Worm (Caenorhabditis elegans) whole organism, mixed stage, embryonic: Measurements from ENCODE around the gene Y41E3.6.
A peak's percentile ranks its signal among the peaks of the same experiment; 100 is the strongest.

Experiments
- M03D4.4 ChIP-seq: sonication (generic microtip); optimal IDR thresholded peaks from 2 replicates; lab custom pipeline; 2017; ENCODE audit warnings: mild to moderate bottlenecking, missing genetic modification characterization, missing compliant biosample characterization
- bed-3 ChIP-seq: fragments of 200-800 bp; sonication (Bioruptor generic); optimal IDR thresholded peaks from 3 replicates; lab custom pipeline; 2018; ENCODE audit warnings: mild to moderate bottlenecking, missing genetic modification characterization, moderate library complexity, missing compliant biosample characterization
- blmp-1 ChIP-seq: fragments of 150-350 bp; optimal IDR thresholded peaks from 2 replicates; lab custom pipeline; 2014; ENCODE audit warnings: missing biosample characterization, missing genetic modification characterization
- ceh-39 ChIP-seq: fragments of 150-350 bp; optimal IDR thresholded peaks from 2 replicates; lab custom pipeline; 2014; ENCODE audit warnings: missing biosample characterization, missing genetic modification characterization
- ceh-43 ChIP-seq: fragments of 200-800 bp; sonication (Bioruptor generic); optimal IDR thresholded peaks from 2 replicates; lab custom pipeline; 2018; ENCODE audit warnings: mild to moderate bottlenecking, missing genetic modification characterization, moderate library complexity, missing compliant biosample characterization
- ceh-83 ChIP-seq: fragments of 200-800 bp; sonication (Bioruptor generic); optimal IDR thresholded peaks from 2 replicates; lab custom pipeline; 2018; ENCODE audit warnings: mild to moderate bottlenecking, missing genetic modification characterization, missing compliant biosample characterization
- ces-1 ChIP-seq: fragments of 150-350 bp; optimal IDR thresholded peaks from 2 replicates; lab custom pipeline; 2014; ENCODE audit warnings: missing biosample characterization, missing genetic modification reagents, missing genetic modification characterization
- cnd-1 ChIP-seq: fragments of 200-800 bp; sonication (Bioruptor generic); optimal IDR thresholded peaks from 2 replicates; lab custom pipeline; 2018; ENCODE audit warnings: mild to moderate bottlenecking, missing genetic modification characterization, missing compliant biosample characterization
- drap-1 ChIP-seq: fragments of 200-800 bp; sonication (Bioruptor generic); optimal IDR thresholded peaks from 3 replicates; lab custom pipeline; 2018; ENCODE audit warnings: mild to moderate bottlenecking, missing genetic modification characterization, missing compliant biosample characterization
- elt-1 ChIP-seq: sonication (generic microtip); optimal IDR thresholded peaks from 2 replicates; lab custom pipeline; 2017; ENCODE audit warnings: missing genetic modification characterization, mild to moderate bottlenecking, missing compliant biosample characterization, antibody characterized with exemption, moderate library complexity, borderline replicate concordance; ENCODE audit not compliant: insufficient read depth
- elt-3 ChIP-seq: fragments of 150-350 bp; optimal IDR thresholded peaks from 2 replicates; lab custom pipeline; 2014; ENCODE audit warnings: missing biosample characterization, missing genetic modification characterization
- flh-1 ChIP-seq: fragments of 200-800 bp; sonication (Bioruptor generic); optimal IDR thresholded peaks from 2 replicates; lab custom pipeline; 2018; ENCODE audit warnings: mild to moderate bottlenecking, missing genetic modification characterization, moderate library complexity, missing compliant biosample characterization
- hlh-1 ChIP-seq: fragments of 150-350 bp; optimal IDR thresholded peaks from 2 replicates; lab custom pipeline; 2014; ENCODE audit warnings: missing biosample characterization, missing genetic modification reagents, missing genetic modification characterization
- lin-13 ChIP-seq: fragments of 150-350 bp; optimal IDR thresholded peaks from 2 replicates; lab custom pipeline; 2014; ENCODE audit warnings: missing biosample characterization, missing genetic modification characterization
- lin-32 ChIP-seq: fragments of 200-800 bp; sonication (Bioruptor generic); optimal IDR thresholded peaks from 2 replicates; lab custom pipeline; 2018; ENCODE audit warnings: mild to moderate bottlenecking, missing genetic modification characterization, missing compliant biosample characterization
- lsy-2 ChIP-seq: fragments of 150-350 bp; optimal IDR thresholded peaks from 2 replicates; lab custom pipeline; 2014; ENCODE audit warnings: missing biosample characterization, missing genetic modification characterization
- mab-5 ChIP-seq: fragments of 150-350 bp; optimal IDR thresholded peaks from 2 replicates; lab custom pipeline; 2014; ENCODE audit warnings: missing biosample characterization, missing genetic modification characterization
- mep-1 ChIP-seq: fragments of 150-350 bp; optimal IDR thresholded peaks from 2 replicates; lab custom pipeline; 2017; ENCODE audit warnings: missing biosample characterization, missing genetic modification reagents, missing genetic modification characterization, inconsistent platforms
- mls-2 ChIP-seq: sonication (generic microtip); optimal IDR thresholded peaks from 2 replicates; lab custom pipeline; 2016; ENCODE audit warnings: mild to moderate bottlenecking, missing genetic modification characterization, moderate library complexity, missing compliant biosample characterization
- nhr-12 ChIP-seq: fragments of 150-350 bp; optimal IDR thresholded peaks from 2 replicates; lab custom pipeline; 2014; ENCODE audit warnings: missing biosample characterization, missing genetic modification characterization
- nhr-2 ChIP-seq: fragments of 150-350 bp; optimal IDR thresholded peaks from 2 replicates; lab custom pipeline; 2014; ENCODE audit warnings: missing biosample characterization, missing genetic modification characterization
- nhr-237 ChIP-seq: fragments of 150-350 bp; optimal IDR thresholded peaks from 2 replicates; lab custom pipeline; 2014; ENCODE audit warnings: missing biosample characterization, missing genetic modification characterization
- nhr-76 ChIP-seq: sonication (generic microtip); optimal IDR thresholded peaks from 2 replicates; lab custom pipeline; 2017; ENCODE audit warnings: missing biosample characterization, missing genetic modification characterization
- pha-4 ChIP-seq: fragments of 150-350 bp; optimal IDR thresholded peaks from 2 replicates; lab custom pipeline; 2018; ENCODE audit warnings: missing biosample characterization, missing genetic modification reagents, missing genetic modification characterization
- sem-2 ChIP-seq: fragments of 200-800 bp; sonication (Bioruptor generic); optimal IDR thresholded peaks from 2 replicates; lab custom pipeline; 2018; ENCODE audit warnings: mild to moderate bottlenecking, missing genetic modification characterization, missing compliant biosample characterization
- snpc-4 ChIP-seq: fragments of 150-350 bp; optimal IDR thresholded peaks from 2 replicates; lab custom pipeline; 2014; ENCODE audit warnings: missing biosample characterization, missing genetic modification characterization
- tbx-8 ChIP-seq: fragments of 200-800 bp; sonication (Bioruptor generic); optimal IDR thresholded peaks from 2 replicates; lab custom pipeline; 2018; ENCODE audit warnings: mild to moderate bottlenecking, missing genetic modification characterization, moderate library complexity, missing compliant biosample characterization
- unc-120 ChIP-seq: sonication (generic microtip); optimal IDR thresholded peaks from 2 replicates; lab custom pipeline; 2017; ENCODE audit warnings: missing genetic modification characterization, missing compliant biosample characterization; ENCODE audit not compliant: poor library complexity, severe bottlenecking
- unc-39 ChIP-seq: fragments of 150-350 bp; optimal IDR thresholded peaks from 2 replicates; lab custom pipeline; 2014; ENCODE audit warnings: missing biosample characterization, missing genetic modification characterization
- unc-62 ChIP-seq: fragments of 150-350 bp; optimal IDR thresholded peaks from 2 replicates; lab custom pipeline; 2014; ENCODE audit warnings: missing biosample characterization, missing genetic modification reagents, missing genetic modification characterization
- ztf-11 ChIP-seq: fragments of 150-350 bp; optimal IDR thresholded peaks from 2 replicates; lab custom pipeline; 2014; ENCODE audit warnings: missing biosample characterization, missing genetic modification characterization

The Y41E3.6 gene

DNA sequence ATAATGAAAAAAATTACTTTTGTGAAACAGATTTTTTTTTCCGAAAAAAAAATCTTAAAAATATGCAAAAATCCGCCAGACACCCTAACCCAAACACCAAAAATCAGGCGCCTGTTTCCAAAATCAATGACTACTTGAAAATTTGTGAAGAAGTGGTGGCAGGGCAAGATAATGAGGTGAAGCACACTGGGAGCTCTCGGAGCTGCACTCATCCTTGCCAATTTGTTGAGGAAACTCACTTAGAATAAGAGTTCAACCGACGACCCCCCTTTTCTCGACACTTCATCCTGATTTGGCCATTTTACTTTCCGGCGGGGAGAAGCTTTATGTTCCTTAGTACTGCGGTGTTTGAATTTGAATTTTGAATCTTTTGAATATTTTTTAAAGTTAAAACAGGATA lies 28.4 kb upstream of the Y41E3.6 start:
- no peak for TF ChIP-seq ceh-43
- no peak for TF ChIP-seq unc-39 (tag; lab: Kevin White, UChicago)
- TF ChIP-seq unc-120 (tag; lab: Kevin White, UChicago), result no peak
- peak; percentile 74 for TF ChIP-seq ces-1 (GFP tag; lab: Kevin White, UChicago)
- TF ChIP-seq bed-3 (GFP tag; lab: Kevin White, UChicago), result no peak
- no peak for TF ChIP-seq lin-13 (tag; lab: Kevin White, UChicago)

- no peak for TF ChIP-seq mab-5 (tag; lab: Kevin White, UChicago)
- TF ChIP-seq ces-1 (GFP tag; lab: Kevin White, UChicago), result no peak
- no peak for TF ChIP-seq nhr-2 (tag; lab: Kevin White, UChicago)
- TF ChIP-seq ceh-83 (GFP tag; lab: Kevin White, UChicago), result no peak
- no peak for TF ChIP-seq ceh-43
- no peak for TF ChIP-seq drap-1 (GFP tag; lab: Kevin White, UChicago)
- no peak for TF ChIP-seq ztf-11 (tag; lab: Kevin White, UChicago)
- no peak for TF ChIP-seq mep-1 (tag; lab: Kevin White, UChicago)
- TF ChIP-seq pha-4 (tag; lab: Kevin White, UChicago), result no peak
- TF ChIP-seq unc-120 (tag; lab: Kevin White, UChicago), result no peak
- TF ChIP-seq elt-1, result no peak
- TF ChIP-seq lin-32 (GFP tag; lab: Kevin White, UChicago), result no peak
- TF ChIP-seq unc-39 (tag; lab: Kevin White, UChicago), result no peak
- TF ChIP-seq sem-2, result no peak
- TF ChIP-seq snpc-4 (tag; lab: Kevin White, UChicago), result no peak
- TF ChIP-seq, all 35 proteins: peak for 0
Measured at ce11 chrIV:14981311-14981710, 25.3 kb upstream of the Y41E3.6 start, which contains the start of gene atln-2. TSS of gene atln-2 (plus strand) at chrIV:14981611.

DNA sequence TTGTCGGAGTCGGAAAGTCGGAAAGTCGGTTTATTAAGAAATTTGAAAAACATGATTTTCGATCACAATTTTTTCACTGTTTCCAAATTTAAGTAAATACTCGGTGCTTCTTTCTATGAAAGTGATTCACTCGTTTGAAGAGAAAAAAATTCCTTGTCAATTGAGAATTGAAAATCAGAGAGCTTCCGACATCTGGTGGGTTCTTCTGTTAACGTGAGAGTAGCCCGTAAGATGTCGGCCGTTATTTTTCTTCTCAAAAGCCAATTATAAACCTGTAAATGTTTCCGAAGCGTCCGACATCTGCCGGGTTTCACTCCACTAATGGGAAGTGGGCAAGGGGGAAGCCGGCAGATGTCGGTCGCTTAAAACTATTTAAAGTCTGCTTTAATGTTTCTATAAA lies 21.6 kb upstream of the Y41E3.6 start:
- TF ChIP-seq elt-3 (tag; lab: Kevin White, UChicago) (no peak), ceh-43 (no peak), lsy-2 (tag; lab: Kevin White, UChicago) (no peak), sem-2 (no peak)

DNA sequence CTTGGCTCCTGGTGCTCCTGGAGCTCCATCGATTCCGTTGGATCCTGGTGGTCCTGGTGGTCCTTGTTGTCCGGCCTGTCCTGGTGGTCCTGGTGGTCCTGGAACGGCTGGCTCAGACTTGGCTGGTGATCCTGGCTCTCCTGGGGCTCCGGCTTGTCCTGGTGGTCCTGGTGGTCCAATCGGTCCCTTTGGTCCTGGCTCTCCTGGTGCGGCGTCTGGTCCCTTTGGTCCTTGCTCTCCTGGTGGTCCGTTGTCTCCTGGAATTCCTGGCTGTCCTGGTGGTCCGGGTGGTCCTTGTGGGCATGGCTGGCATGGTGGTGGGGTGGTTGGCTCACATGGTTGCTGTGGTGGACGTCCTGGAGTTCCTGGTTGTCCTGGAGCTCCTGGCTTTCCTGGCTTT lies 20.7 kb upstream of the Y41E3.6 start:
- TF ChIP-seq ces-1 (GFP tag; lab: Kevin White, UChicago) (no peak), elt-3 (tag; lab: Kevin White, UChicago) (no peak), mep-1 (tag; lab: Kevin White, UChicago) (no peak), ceh-39 (tag; lab: Kevin White, UChicago) (no peak), cnd-1 (tag; lab: Kevin White, UChicago) (no peak)

DNA sequence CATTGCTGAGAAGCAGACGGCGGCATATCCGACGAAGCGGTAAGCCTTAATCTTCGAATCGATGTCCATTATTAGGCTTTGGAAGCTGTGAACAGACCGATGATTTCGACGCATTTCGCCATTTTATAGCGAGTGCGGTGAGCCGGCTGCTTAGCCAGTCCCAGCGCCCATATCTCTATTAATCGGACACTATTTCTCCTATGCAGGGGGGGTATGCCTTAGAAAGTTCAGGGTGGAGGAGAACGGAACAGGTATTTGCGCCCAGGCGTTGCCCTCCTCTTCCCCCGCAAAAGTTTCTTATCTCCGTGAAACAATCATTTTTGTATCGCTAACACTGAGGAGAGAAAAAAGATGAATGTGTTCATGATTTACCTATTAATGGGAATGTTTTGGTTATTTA lies 19.9 kb upstream of the Y41E3.6 start, which contains the start of gene dpy-4:
TSS of gene dpy-4 (minus strand) at position 101 of the 400 bp plus-strand sequence.
- no peak for TF ChIP-seq ceh-43
- no peak for TF ChIP-seq M03D4.4
- TF ChIP-seq blmp-1 (tag; lab: Kevin White, UChicago), result no peak
- no peak for TF ChIP-seq nhr-237
- no peak for TF ChIP-seq nhr-76 (tag; lab: Kevin White, UChicago)
- TF ChIP-seq lin-13 (tag; lab: Kevin White, UChicago), result no peak
- no peak for TF ChIP-seq unc-62

- TF ChIP-seq lin-13 (tag; lab: Kevin White, UChicago) (no peak), blmp-1 (tag; lab: Kevin White, UChicago) (no peak), ztf-11 (tag; lab: Kevin White, UChicago) (no peak), nhr-237 (no peak), mls-2 (no peak), ceh-83 (GFP tag; lab: Kevin White, UChicago) (no peak), tbx-8 (GFP tag; lab: Kevin White, UChicago) (no peak), ceh-43 (no peak), elt-3 (tag; lab: Kevin White, UChicago) (no peak), flh-1 (GFP tag; lab: Kevin White, UChicago) (no peak), hlh-1 (tag; lab: Kevin White, UChicago) (no peak), nhr-12 (tag; lab: Kevin White, UChicago) (no peak), mep-1 (tag; lab: Kevin White, UChicago) (no peak)
Measured at ce11 chrIV:15008200-15008599, 1.6 kb downstream of the Y41E3.6 start.
